Worm (Caenorhabditis elegans) whole organism, L2 larva: ENCODE measurements around the gene frpr-11.

Source experiments
- elt-1 ChIP-seq: fragments of 150-350 bp; optimal IDR thresholded peaks from 2 replicates; lab custom pipeline; 2014; ENCODE audit warnings: missing biosample characterization, missing genetic modification characterization
- mab-5 ChIP-seq: fragments of 150-350 bp; optimal IDR thresholded peaks from 2 replicates; lab custom pipeline; 2014; ENCODE audit warnings: missing biosample characterization, missing genetic modification characterization
- nhr-10 ChIP-seq: sonication (generic microtip); optimal IDR thresholded peaks from 2 replicates; lab custom pipeline; 2017; ENCODE audit warnings: missing biosample characterization, missing genetic modification characterization
- nhr-6 ChIP-seq: fragments of 150-350 bp; optimal IDR thresholded peaks from 2 replicates; lab custom pipeline; 2014; ENCODE audit warnings: missing biosample characterization, missing genetic modification characterization
- unc-62 ChIP-seq: fragments of 150-350 bp; optimal IDR thresholded peaks from 2 replicates; lab custom pipeline; 2014; ENCODE audit warnings: missing biosample characterization, missing genetic modification reagents, missing genetic modification characterization

ce11 chrV:8922781-8923180, 15.8 kb downstream of the frpr-11 start, which contains the start of gene ttr-47:
- no peak for TF ChIP-seq elt-1 (tag; lab: Kevin White, UChicago)
- TF ChIP-seq unc-62 (GFP tag; lab: Kevin White, UChicago): no peak
- no peak for TF ChIP-seq nhr-6 (tag; lab: Kevin White, UChicago)
- no peak for TF ChIP-seq nhr-10 (tag; lab: Kevin White, UChicago)
- no peak for TF ChIP-seq mab-5 (tag; lab: Kevin White, UChicago)
